Fruit fly (Drosophila melanogaster) whole organism, pupa: ENCODE results near the gene CG13005.
A peak's percentile ranks its signal among the peaks of the same experiment; 100 is the strongest.

Experiments
- CG12605 ChIP-seq: fragments of 200-800 bp; sonication (Bioruptor generic); IDR thresholded peaks from 2 replicates; pipeline ENCODE4 v1.3.6; 2022; ENCODE audit warnings: missing biosample characterization, missing genetic modification characterization
- CG17806 ChIP-seq: fragments of 200-800 bp; sonication (Bioruptor generic); optimal IDR thresholded peaks from 2 replicates; lab custom pipeline; 2018; ENCODE audit warnings: missing biosample characterization, mild to moderate bottlenecking, missing genetic modification characterization, moderate library complexity
- CG4496 ChIP-seq: fragments of 200-800 bp; sonication (Bioruptor generic); IDR thresholded peaks from 3 replicates; pipeline ENCODE4 v1.3.6; 2022; ENCODE audit warnings: missing biosample characterization, missing genetic modification characterization
- CG8159 ChIP-seq: fragments of 200-800 bp; sonication (Bioruptor generic); optimal IDR thresholded peaks from 3 replicates; lab custom pipeline; 2018; ENCODE audit warnings: missing biosample characterization, mild to moderate bottlenecking, missing genetic modification characterization, moderate library complexity
- CG9948 ChIP-seq: fragments of 200-800 bp; sonication (Bioruptor generic); optimal IDR thresholded peaks from 2 replicates; lab custom pipeline; 2018; ENCODE audit warnings: missing biosample characterization, mild to moderate bottlenecking, missing genetic modification characterization, moderate library complexity
- D1 ChIP-seq: fragments of 200-800 bp; sonication (Bioruptor generic); optimal IDR thresholded peaks from 2 replicates; lab custom pipeline; 2018; ENCODE audit warnings: missing biosample characterization, mild to moderate bottlenecking, missing genetic modification characterization, moderate library complexity
- gl ChIP-seq: fragments of 200-800 bp; sonication (Bioruptor generic); optimal IDR thresholded peaks from 2 replicates; lab custom pipeline; 2018; ENCODE audit warnings: missing biosample characterization, mild to moderate bottlenecking, missing genetic modification characterization
- rn ChIP-seq: fragments of 200-800 bp; sonication (Bioruptor generic); IDR thresholded peaks from 2 replicates; pipeline ENCODE4 v1.3.6; 2022; ENCODE audit warnings: missing biosample characterization, missing genetic modification characterization

dm6 chrX:16813226-16813625, 9.8 kb downstream of the CG13005 start:
- TF ChIP-seq CG17806 (tag; lab: Kevin White, UChicago) (no peak), CG9948 (no peak), rn (GFP tag; lab: Robert Waterston, UW) (no peak), gl (tag; lab: Kevin White, UChicago) (no peak), CG4496 (no peak), CG12605 (GFP tag; lab: Robert Waterston, UW) (no peak), CG8159 (tag; lab: Kevin White, UChicago) (no peak), D1 (tag; lab: Kevin White, UChicago) (peak; percentile 18)
